Fruit fly (Drosophila melanogaster): ENCODE data around the gene nab.

DNA sequence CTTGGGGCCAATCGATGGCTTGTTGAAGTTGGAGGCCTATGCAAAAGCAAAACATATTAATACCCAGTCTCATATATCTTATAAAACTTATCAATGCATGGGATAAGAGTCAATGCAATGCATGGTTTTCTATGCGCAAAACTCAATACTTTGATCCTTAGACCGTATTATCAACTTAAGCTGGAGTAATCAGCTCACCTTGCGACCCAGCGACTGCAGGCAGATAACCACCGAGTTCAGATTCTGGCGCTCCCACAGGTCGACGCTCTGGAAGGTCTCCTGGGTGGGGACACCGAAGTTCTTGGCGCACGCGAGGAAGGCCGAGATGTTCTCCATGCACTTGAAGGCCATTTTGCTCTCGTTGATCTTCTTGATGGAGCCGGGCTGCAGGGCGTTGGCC, 45.6 kb downstream of the nab start:
- no peak for TF ChIP-seq Myc (optimal IDR thresholded peaks at IDR 0.05)
- TF ChIP-seq ttk (optimal IDR thresholded peaks at IDR 0.05): no peak
- TF ChIP-seq insv (optimal IDR thresholded peaks at IDR 0.05): no peak
- no peak for TF ChIP-seq psq (optimal IDR thresholded peaks at IDR 0.05)
- no peak for TF ChIP-seq h (optimal IDR thresholded peaks at IDR 0.05)
- TF ChIP-seq Sin3A (optimal IDR thresholded peaks at IDR 0.05): no peak

All from Kc167 (cell line).